Worm (Caenorhabditis elegans) whole organism, midembryonic: ENCODE results near the gene mlt-9.

Experiments used
- T22C8.4 ChIP-seq: fragments of 200-800 bp; sonication (Bioruptor generic); IDR thresholded peaks from 2 replicates; pipeline ENCODE4 v1.3.6; 2022; ENCODE audit warnings: missing genetic modification characterization, missing compliant biosample characterization
- cog-1 ChIP-seq: sonication (generic microtip); optimal IDR thresholded peaks from 2 replicates; lab custom pipeline; 2016; ENCODE audit warnings: missing genetic modification characterization, missing compliant biosample characterization
- flt-1 ChIP-seq: fragments of 200-800 bp; sonication (Bioruptor generic); IDR thresholded peaks from 2 replicates; pipeline ENCODE4 v1.3.6; 2022; ENCODE audit warnings: missing genetic modification characterization, missing compliant biosample characterization
- klf-2 ChIP-seq: fragments of 200-800 bp; sonication (Bioruptor generic); conservative IDR thresholded peaks from 2 replicates; pipeline ENCODE4 v1.3.6; 2022; ENCODE audit warnings: missing genetic modification reagents, missing genetic modification characterization, missing compliant biosample characterization
- med-1 ChIP-seq: sonication (generic microtip); optimal IDR thresholded peaks from 2 replicates; lab custom pipeline; 2017; ENCODE audit warnings: missing genetic modification characterization, mild to moderate bottlenecking, missing compliant biosample characterization, antibody characterized with exemption, missing genetic modification reagents; ENCODE audit not compliant: insufficient read depth
- ref-1 ChIP-seq: fragments of 200-800 bp; sonication (Bioruptor generic); conservative IDR thresholded peaks from 2 replicates; pipeline ENCODE4 v1.3.6; 2022; ENCODE audit warnings: missing genetic modification reagents, missing genetic modification characterization, missing compliant biosample characterization
- tab-1 ChIP-seq: fragments of 200-800 bp; sonication (Bioruptor generic); IDR thresholded peaks from 2 replicates; pipeline ENCODE4 v1.3.6; 2022; ENCODE audit warnings: missing genetic modification characterization, missing compliant biosample characterization
- ztf-23 ChIP-seq: fragments of 200-800 bp; sonication (Bioruptor generic); IDR thresholded peaks from 2 replicates; pipeline ENCODE4 v1.3.6; 2022; ENCODE audit warnings: missing genetic modification reagents, missing genetic modification characterization, missing compliant biosample characterization
- ztf-29 ChIP-seq: fragments of 200-800 bp; sonication (Bioruptor generic); IDR thresholded peaks from 2 replicates; pipeline ENCODE4 v1.3.6; 2022; ENCODE audit warnings: missing genetic modification reagents, missing genetic modification characterization, missing compliant biosample characterization

The mlt-9 gene

DNA sequence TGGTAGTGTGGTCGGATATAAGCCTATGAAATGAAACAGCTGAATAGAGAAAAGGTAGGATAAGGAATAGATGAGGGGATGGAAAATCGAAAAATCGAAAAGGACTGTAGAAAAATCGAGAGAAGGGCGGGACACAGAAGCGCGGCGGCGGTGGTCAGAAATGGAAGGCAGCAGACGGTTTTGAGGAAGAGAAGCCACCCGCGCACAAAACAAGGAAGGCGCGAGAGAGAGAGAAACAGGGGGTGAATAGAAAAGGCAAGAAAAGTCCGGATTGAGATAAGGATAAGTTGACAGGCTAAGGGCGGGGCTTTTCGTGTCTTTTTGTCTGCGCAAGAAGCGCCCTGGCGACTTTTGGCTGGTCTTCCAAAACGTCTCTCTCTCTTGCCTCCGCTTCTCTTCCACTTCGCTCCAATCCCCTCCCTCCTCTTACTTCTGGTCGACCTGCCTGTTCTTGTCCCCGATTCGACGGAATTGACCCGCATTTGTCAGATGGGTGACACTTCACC, at the start of gene mlt-9:
mlt-9 (minus strand) TSS at position 51 of the 506 bp plus-strand sequence.
- TF ChIP-seq ztf-23 (no peak), flt-1 (GFP tag; lab: Robert Waterston, UW) (no peak), klf-2 (GFP tag; lab: Robert Waterston, UW) (0 out of 2 replicates have a peak, but pooled peaks have one; percentile 6), tab-1 (GFP tag; lab: Robert Waterston, UW) (no peak), med-1 (GFP tag; lab: Kevin White, UChicago) (no peak), ref-1 (GFP tag; lab: Robert Waterston, UW) (no peak), ztf-29 (GFP tag; lab: Robert Waterston, UW) (no peak)

ce11 chrX:15155054-15155453, 47.5 kb upstream of the mlt-9 start:
- TF ChIP-seq T22C8.4 (GFP tag; lab: Robert Waterston, UW) (no peak), ref-1 (GFP tag; lab: Robert Waterston, UW) (no peak), ztf-23 (no peak), klf-2 (GFP tag; lab: Robert Waterston, UW) (no peak), tab-1 (GFP tag; lab: Robert Waterston, UW) (no peak), flt-1 (GFP tag; lab: Robert Waterston, UW) (no peak)

- 0 out of 2 replicates have a peak, but pooled peaks have one; percentile 27 for TF ChIP-seq klf-2 (GFP tag; lab: Robert Waterston, UW)
- TF ChIP-seq ztf-23 = no peak
Measured at ce11 chrX:15148831-15149230, 41.2 kb upstream of the mlt-9 start.

DNA sequence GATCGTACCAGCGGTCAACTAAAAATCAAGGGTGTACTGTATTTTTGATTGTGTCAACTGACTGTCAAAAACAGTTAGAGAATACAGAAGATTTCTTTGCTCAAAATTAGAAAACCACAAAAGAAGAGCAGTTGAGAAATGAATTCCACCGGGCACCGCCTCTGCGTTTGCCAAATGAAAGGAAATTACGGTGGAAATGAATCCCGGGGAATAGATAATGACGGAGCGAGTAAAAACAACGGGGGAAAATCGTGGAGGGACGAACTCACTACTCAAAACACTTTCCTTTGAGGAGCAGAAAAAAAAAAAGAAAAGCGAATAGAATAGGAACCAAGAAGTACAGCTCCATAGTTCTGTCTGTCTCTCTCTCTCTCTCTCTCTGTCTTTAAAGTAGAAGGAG, 40.8 kb upstream of the mlt-9 start:
- TF ChIP-seq T22C8.4 (GFP tag; lab: Robert Waterston, UW) (no peak), ztf-23 (no peak), med-1 (GFP tag; lab: Kevin White, UChicago) (no peak), ztf-29 (GFP tag; lab: Robert Waterston, UW) (no peak), klf-2 (GFP tag; lab: Robert Waterston, UW) (no peak), cog-1 (tag; lab: Kevin White, UChicago) (no peak), flt-1 (GFP tag; lab: Robert Waterston, UW) (no peak), tab-1 (GFP tag; lab: Robert Waterston, UW) (no peak), ref-1 (GFP tag; lab: Robert Waterston, UW) (no peak)

ce11 chrX:15147640-15148039, 40.0 kb upstream of the mlt-9 start, which contains the start of gene unc-7:
unc-7 (minus strand) TSS chrX:15147740.
- TF ChIP-seq flt-1 (GFP tag; lab: Robert Waterston, UW) = no peak
- no peak for TF ChIP-seq ztf-29 (GFP tag; lab: Robert Waterston, UW)
- TF ChIP-seq ref-1 (GFP tag; lab: Robert Waterston, UW) = no peak
- TF ChIP-seq tab-1 (GFP tag; lab: Robert Waterston, UW) = no peak

DNA sequence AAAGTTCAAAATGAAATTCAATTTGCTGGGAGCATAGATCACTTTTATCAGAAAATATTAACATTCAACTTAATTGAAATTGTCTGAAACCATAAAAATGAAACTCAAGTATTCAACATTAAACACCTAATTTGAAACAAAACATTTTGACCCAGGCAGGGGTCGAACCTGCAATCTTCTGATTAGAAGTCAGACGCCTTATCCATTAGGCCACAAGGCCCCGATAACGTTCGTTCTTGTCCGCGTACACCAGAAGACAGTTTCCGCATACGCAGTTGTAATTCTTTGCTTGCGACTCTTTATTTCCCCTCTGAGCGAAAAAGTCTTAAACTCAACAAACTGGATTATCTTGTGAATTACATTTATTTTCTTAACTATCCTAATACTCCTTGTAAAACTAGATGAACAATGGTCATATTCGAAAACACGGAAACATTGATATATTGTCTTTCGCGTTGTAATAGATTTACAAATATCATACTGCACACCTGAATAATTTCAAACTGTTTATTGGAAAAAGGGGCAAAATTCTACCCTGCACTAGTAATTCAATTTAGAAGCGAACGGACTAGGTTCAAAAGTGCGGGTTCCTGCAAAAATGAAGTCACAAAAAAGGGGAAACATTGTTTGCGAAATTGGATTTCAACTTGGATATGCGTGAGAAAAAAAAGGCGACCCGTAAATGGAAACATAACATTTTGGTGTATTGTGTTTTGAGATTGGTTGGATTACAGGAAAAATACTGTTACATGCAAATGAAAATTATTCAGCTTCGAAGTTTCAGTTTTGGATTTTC, 39.0 kb upstream of the mlt-9 start:
- TF ChIP-seq med-1 (GFP tag; lab: Kevin White, UChicago) = no peak
- TF ChIP-seq tab-1 (GFP tag; lab: Robert Waterston, UW) = no peak
- TF ChIP-seq klf-2 (GFP tag; lab: Robert Waterston, UW) = no peak
- TF ChIP-seq cog-1 (tag; lab: Kevin White, UChicago) = no peak

DNA sequence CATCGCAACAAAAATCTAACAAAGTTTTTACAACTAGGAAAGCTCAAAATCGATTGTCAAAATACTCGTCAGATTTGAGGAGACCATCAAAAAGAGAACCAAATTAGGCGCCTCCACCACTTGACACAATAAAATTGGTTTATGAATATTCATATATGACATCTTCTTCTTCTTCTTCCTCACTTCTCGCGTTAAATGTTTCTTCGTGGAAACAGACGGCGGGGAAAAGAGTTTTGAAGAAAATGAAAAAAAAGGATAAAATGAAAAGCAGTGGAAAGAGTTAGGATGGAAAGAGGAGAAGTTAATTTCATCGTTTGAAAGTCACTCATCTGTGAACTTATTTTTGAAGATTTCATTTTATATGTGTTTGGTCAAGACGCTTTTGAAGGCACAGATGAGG, 27.3 kb upstream of the mlt-9 start:
- TF ChIP-seq ztf-23 = no peak
- no peak for TF ChIP-seq med-1 (GFP tag; lab: Kevin White, UChicago)
- no peak for TF ChIP-seq T22C8.4 (GFP tag; lab: Robert Waterston, UW)
- no peak for TF ChIP-seq klf-2 (GFP tag; lab: Robert Waterston, UW)
- TF ChIP-seq tab-1 (GFP tag; lab: Robert Waterston, UW) = no peak
- TF ChIP-seq ref-1 (GFP tag; lab: Robert Waterston, UW) = no peak
- TF ChIP-seq flt-1 (GFP tag; lab: Robert Waterston, UW) = no peak
- TF ChIP-seq cog-1 (tag; lab: Kevin White, UChicago) = no peak
- TF ChIP-seq ztf-29 (GFP tag; lab: Robert Waterston, UW) = no peak

- TF ChIP-seq tab-1 (GFP tag; lab: Robert Waterston, UW) = no peak
- no peak for TF ChIP-seq ztf-29 (GFP tag; lab: Robert Waterston, UW)
- TF ChIP-seq ref-1 (GFP tag; lab: Robert Waterston, UW) = no peak
- no peak for TF ChIP-seq flt-1 (GFP tag; lab: Robert Waterston, UW)
- no peak for TF ChIP-seq ztf-23
- TF ChIP-seq T22C8.4 (GFP tag; lab: Robert Waterston, UW) = no peak
- TF ChIP-seq cog-1 (tag; lab: Kevin White, UChicago) = no peak
- TF ChIP-seq med-1 (GFP tag; lab: Kevin White, UChicago) = no peak
- no peak for TF ChIP-seq klf-2 (GFP tag; lab: Robert Waterston, UW)
Measured at ce11 chrX:15133180-15133579, 25.6 kb upstream of the mlt-9 start.

- TF ChIP-seq tab-1 (GFP tag; lab: Robert Waterston, UW) (no peak), ztf-29 (GFP tag; lab: Robert Waterston, UW) (no peak), ztf-23 (no peak), med-1 (GFP tag; lab: Kevin White, UChicago) (no peak), flt-1 (GFP tag; lab: Robert Waterston, UW) (no peak), T22C8.4 (GFP tag; lab: Robert Waterston, UW) (no peak), ref-1 (GFP tag; lab: Robert Waterston, UW) (no peak), cog-1 (tag; lab: Kevin White, UChicago) (no peak), klf-2 (GFP tag; lab: Robert Waterston, UW) (no peak)
Measured at ce11 chrX:15132073-15132472, 24.5 kb upstream of the mlt-9 start.
